Worm (Caenorhabditis elegans) whole organism, midembryonic: Measurements from ENCODE around the gene tbc-18.

Experiments used
- flt-1 ChIP-seq: fragments of 200-800 bp; sonication (Bioruptor generic); IDR thresholded peaks from 2 replicates; pipeline ENCODE4 v1.3.6; 2022; ENCODE audit warnings: missing genetic modification characterization, missing compliant biosample characterization
- med-1 ChIP-seq: sonication (generic microtip); optimal IDR thresholded peaks from 2 replicates; lab custom pipeline; 2017; ENCODE audit warnings: missing genetic modification characterization, mild to moderate bottlenecking, missing compliant biosample characterization, antibody characterized with exemption, missing genetic modification reagents; ENCODE audit not compliant: insufficient read depth
- ref-1 ChIP-seq: fragments of 200-800 bp; sonication (Bioruptor generic); conservative IDR thresholded peaks from 2 replicates; pipeline ENCODE4 v1.3.6; 2022; ENCODE audit warnings: missing genetic modification reagents, missing genetic modification characterization, missing compliant biosample characterization
- tab-1 ChIP-seq: fragments of 200-800 bp; sonication (Bioruptor generic); IDR thresholded peaks from 2 replicates; pipeline ENCODE4 v1.3.6; 2022; ENCODE audit warnings: missing genetic modification characterization, missing compliant biosample characterization

DNA sequence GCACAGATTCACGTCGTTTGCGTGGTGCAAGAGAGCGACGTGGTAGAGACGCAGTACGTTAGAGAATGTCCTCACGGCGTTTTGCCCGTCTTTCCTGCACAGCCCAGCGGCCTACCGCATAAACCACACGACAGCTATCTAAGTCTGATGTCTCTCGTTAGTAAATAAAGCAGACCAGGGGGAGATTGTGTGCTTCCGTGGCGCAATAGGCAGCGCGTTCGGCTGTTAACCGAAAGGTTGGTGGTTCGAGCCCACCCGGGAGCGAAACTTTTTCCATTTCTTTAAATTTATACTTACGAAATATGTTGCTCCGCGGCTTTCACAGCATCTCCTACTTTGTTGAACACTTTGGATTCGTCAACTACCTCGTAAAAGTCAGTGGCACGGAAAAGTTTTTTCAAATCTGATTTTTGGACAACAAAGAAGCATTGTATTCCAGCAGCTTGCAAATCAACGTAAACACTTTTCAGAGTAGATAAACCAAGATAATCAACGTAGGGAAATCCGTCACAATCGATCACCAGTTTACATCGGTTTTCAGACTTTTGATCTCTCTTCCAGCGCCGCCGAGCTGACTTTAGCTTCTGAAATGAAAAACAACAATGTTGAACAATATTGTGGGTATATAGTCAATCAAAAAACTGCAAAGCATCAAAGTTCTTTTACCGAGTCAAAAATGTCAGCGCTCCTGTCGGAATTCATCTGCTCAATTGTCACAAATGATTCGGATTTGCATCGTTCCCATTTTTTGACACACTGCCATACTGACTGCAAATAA, 26.1 kb downstream of the tbc-18 start:
- peak; percentile 82 for TF ChIP-seq med-1 (GFP tag; lab: Kevin White, UChicago)
- peak; percentile 98 for TF ChIP-seq flt-1
- TF ChIP-seq tab-1 (GFP tag; lab: Robert Waterston, UW), result peak; percentile 99
- peak; percentile 98 for TF ChIP-seq ref-1 (GFP tag; lab: Robert Waterston, UW)
